Fruit fly (Drosophila melanogaster) whole organism, pupa: ENCODE data around the gene CG13924.

Experiments used
- CG10348 ChIP-seq: fragments of 200-800 bp; sonication (Bioruptor generic); IDR thresholded peaks from 2 replicates; pipeline ENCODE4 v1.3.6; 2022; ENCODE audit warnings: missing biosample characterization, missing genetic modification characterization
- CG12605 ChIP-seq: fragments of 200-800 bp; sonication (Bioruptor generic); IDR thresholded peaks from 2 replicates; pipeline ENCODE4 v1.3.6; 2022; ENCODE audit warnings: missing biosample characterization, missing genetic modification characterization
- CG13204 ChIP-seq: fragments of 200-800 bp; sonication (Bioruptor generic); optimal IDR thresholded peaks from 2 replicates; lab custom pipeline; 2018; ENCODE audit warnings: missing biosample characterization, mild to moderate bottlenecking, missing genetic modification characterization, moderate library complexity
- CG14655 ChIP-seq: fragments of 200-800 bp; sonication (Bioruptor generic); optimal IDR thresholded peaks from 3 replicates; lab custom pipeline; 2017; ENCODE audit warnings: mild to moderate bottlenecking, missing biosample characterization, missing genetic modification reagents, missing genetic modification characterization
- CG15710 ChIP-seq: fragments of 200-800 bp; sonication (Bioruptor generic); optimal IDR thresholded peaks from 2 replicates; lab custom pipeline; 2018; ENCODE audit warnings: missing biosample characterization, mild to moderate bottlenecking, missing genetic modification characterization, moderate library complexity
- CG17806 ChIP-seq: fragments of 200-800 bp; sonication (Bioruptor generic); optimal IDR thresholded peaks from 2 replicates; lab custom pipeline; 2018; ENCODE audit warnings: missing biosample characterization, mild to moderate bottlenecking, missing genetic modification characterization, moderate library complexity
- CG32121 ChIP-seq: fragments of 200-800 bp; sonication (Bioruptor generic); IDR thresholded peaks from 2 replicates; pipeline ENCODE4 v1.3.6; 2022; ENCODE audit warnings: missing biosample characterization, missing genetic modification characterization
- CG34367 ChIP-seq: fragments of 200-800 bp; sonication (Bioruptor generic); optimal IDR thresholded peaks from 2 replicates; lab custom pipeline; 2018; ENCODE audit warnings: missing biosample characterization, mild to moderate bottlenecking, missing genetic modification characterization
- CG4496 ChIP-seq: fragments of 200-800 bp; sonication (Bioruptor generic); IDR thresholded peaks from 3 replicates; pipeline ENCODE4 v1.3.6; 2022; ENCODE audit warnings: missing biosample characterization, missing genetic modification characterization
- CG8159 ChIP-seq: fragments of 200-800 bp; sonication (Bioruptor generic); optimal IDR thresholded peaks from 3 replicates; lab custom pipeline; 2018; ENCODE audit warnings: missing biosample characterization, mild to moderate bottlenecking, missing genetic modification characterization, moderate library complexity
- CG8301 ChIP-seq: fragments of 200-800 bp; sonication (Bioruptor generic); optimal IDR thresholded peaks from 2 replicates; lab custom pipeline; 2018; ENCODE audit warnings: missing biosample characterization, mild to moderate bottlenecking, missing genetic modification characterization
- CG9948 ChIP-seq: fragments of 200-800 bp; sonication (Bioruptor generic); optimal IDR thresholded peaks from 2 replicates; lab custom pipeline; 2018; ENCODE audit warnings: missing biosample characterization, mild to moderate bottlenecking, missing genetic modification characterization, moderate library complexity
- D1 ChIP-seq: fragments of 200-800 bp; sonication (Bioruptor generic); optimal IDR thresholded peaks from 2 replicates; lab custom pipeline; 2018; ENCODE audit warnings: missing biosample characterization, mild to moderate bottlenecking, missing genetic modification characterization, moderate library complexity
- EcR ChIP-seq: fragments of 200-800 bp; sonication (Bioruptor generic); optimal IDR thresholded peaks from 3 replicates; lab custom pipeline; 2019; ENCODE audit warnings: missing biosample characterization, missing genetic modification characterization, mild to moderate bottlenecking, moderate library complexity, missing genetic modification reagents
- Ets98B ChIP-seq: fragments of 200-800 bp; sonication (Bioruptor generic); IDR thresholded peaks from 2 replicates; pipeline ENCODE4 v1.3.6; 2022; ENCODE audit warnings: missing biosample characterization, missing genetic modification characterization
- Pif1A ChIP-seq: fragments of 200-800 bp; sonication (Bioruptor generic); optimal IDR thresholded peaks from 3 replicates; lab custom pipeline; 2016; ENCODE audit warnings: missing biosample characterization, missing genetic modification characterization
- Pif1B ChIP-seq: fragments of 200-800 bp; sonication (Bioruptor generic); optimal IDR thresholded peaks from 3 replicates; lab custom pipeline; 2016; ENCODE audit warnings: missing biosample characterization, missing genetic modification characterization
- Snoo ChIP-seq: fragments of 200-800 bp; sonication (Bioruptor generic); optimal IDR thresholded peaks from 3 replicates; lab custom pipeline; 2017; ENCODE audit warnings: missing biosample characterization, mild to moderate bottlenecking, missing genetic modification characterization, inconsistent platforms
- gl ChIP-seq: fragments of 200-800 bp; sonication (Bioruptor generic); optimal IDR thresholded peaks from 2 replicates; lab custom pipeline; 2018; ENCODE audit warnings: missing biosample characterization, mild to moderate bottlenecking, missing genetic modification characterization
- rn ChIP-seq: fragments of 200-800 bp; sonication (Bioruptor generic); IDR thresholded peaks from 2 replicates; pipeline ENCODE4 v1.3.6; 2022; ENCODE audit warnings: missing biosample characterization, missing genetic modification characterization

Gene CG13924

DNA sequence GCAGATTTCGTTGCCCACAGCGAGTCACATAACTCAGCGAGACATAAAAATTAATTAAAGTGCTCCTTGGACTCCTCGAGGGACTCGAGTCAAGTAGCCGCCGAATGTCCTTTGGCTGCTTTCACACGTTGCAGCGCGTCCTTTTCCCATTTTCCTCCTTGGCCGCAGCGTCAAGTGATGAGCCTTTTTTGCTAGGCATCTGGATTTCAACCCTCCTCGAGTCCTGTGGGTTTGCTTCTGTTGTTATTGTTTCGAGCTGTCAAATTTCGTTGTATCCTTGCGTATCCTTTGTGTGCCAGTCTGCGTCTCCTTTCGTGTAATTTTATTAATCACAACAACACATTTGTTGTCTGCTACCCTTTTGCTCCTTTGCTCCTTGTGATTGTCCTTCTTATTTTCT is 46.8 kb downstream of the CG13924 start:
- no peak for TF ChIP-seq CG4496 (GFP tag; lab: Robert Waterston, UW)
- TF ChIP-seq Ets98B (GFP tag; lab: Robert Waterston, UW), result no peak
- TF ChIP-seq D1 (tag; lab: Kevin White, UChicago), result no peak
- TF ChIP-seq CG8159 (tag; lab: Kevin White, UChicago), result no peak
- TF ChIP-seq CG17806 (tag; lab: Kevin White, UChicago), result no peak
- TF ChIP-seq CG14655, result no peak
- no peak for TF ChIP-seq CG8301 (tag; lab: Kevin White, UChicago)
- TF ChIP-seq Pif1A (GFP tag; lab: Kevin White, UChicago), result no peak
- TF ChIP-seq CG15710 (tag; lab: Kevin White, UChicago), result no peak
- TF ChIP-seq EcR (GFP tag; lab: Kevin White, UChicago), result no peak
- TF ChIP-seq CG9948 (tag; lab: Kevin White, UChicago), result no peak
- TF ChIP-seq rn (GFP tag; lab: Robert Waterston, UW), result no peak
- no peak for TF ChIP-seq Pif1B (GFP tag; lab: Kevin White, UChicago)
- no peak for TF ChIP-seq CG12605
- no peak for TF ChIP-seq gl (tag; lab: Kevin White, UChicago)
- no peak for TF ChIP-seq CG10348 (GFP tag; lab: Robert Waterston, UW)
- no peak for TF ChIP-seq CG13204 (GFP tag; lab: Kevin White, UChicago)

DNA sequence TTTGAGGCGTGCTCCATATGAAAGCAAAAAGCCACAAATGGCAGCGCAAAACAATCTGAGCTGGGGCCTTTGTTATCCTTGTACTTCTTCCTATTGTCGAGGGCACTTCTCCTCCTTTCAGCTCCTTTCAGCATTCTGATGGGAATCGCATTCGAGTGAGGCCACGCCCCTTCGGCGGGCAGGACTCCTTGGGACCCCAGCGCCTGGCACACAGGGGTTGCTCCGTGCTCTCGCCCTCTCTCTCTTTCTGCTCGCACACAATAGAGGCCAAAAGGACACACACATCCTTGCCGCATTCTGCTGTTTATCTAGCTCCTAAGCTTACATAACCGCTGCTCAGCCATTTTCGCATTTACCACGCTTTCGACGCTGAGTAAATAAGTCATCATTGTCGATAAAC is 50.2 kb downstream of the CG13924 start:
- no peak for TF ChIP-seq CG8301 (tag; lab: Kevin White, UChicago)
- no peak for TF ChIP-seq Pif1B (GFP tag; lab: Kevin White, UChicago)
- no peak for TF ChIP-seq CG34367 (tag; lab: Kevin White, UChicago)
- TF ChIP-seq CG12605, result no peak
- no peak for TF ChIP-seq CG32121 (GFP tag; lab: Robert Waterston, UW)
- TF ChIP-seq CG17806 (tag; lab: Kevin White, UChicago), result no peak
- no peak for TF ChIP-seq rn (GFP tag; lab: Robert Waterston, UW)
- no peak for TF ChIP-seq D1 (tag; lab: Kevin White, UChicago)
- no peak for TF ChIP-seq Snoo
- TF ChIP-seq CG4496 (GFP tag; lab: Robert Waterston, UW), result no peak
- no peak for TF ChIP-seq CG14655
- TF ChIP-seq CG13204 (GFP tag; lab: Kevin White, UChicago), result no peak
- TF ChIP-seq CG8159 (tag; lab: Kevin White, UChicago), result no peak
- no peak for TF ChIP-seq CG10348 (GFP tag; lab: Robert Waterston, UW)
- TF ChIP-seq, all 21 proteins: peak for 0

dm6 chr3L:1920943-1921342 is 51.1 kb downstream of the CG13924 start, which contains the start of gene Dbx:
Gene Dbx, plus strand, starts transcription at chr3L:1921307.
- TF ChIP-seq CG17806 (tag; lab: Kevin White, UChicago) (no peak), CG14655 (no peak), Pif1A (GFP tag; lab: Kevin White, UChicago) (no peak), CG12605 (no peak), CG15710 (tag; lab: Kevin White, UChicago) (no peak), rn (GFP tag; lab: Robert Waterston, UW) (no peak), CG10348 (GFP tag; lab: Robert Waterston, UW) (no peak), CG13204 (GFP tag; lab: Kevin White, UChicago) (no peak)
